Worm (Caenorhabditis elegans) whole organism, L1 larva: Measurements from ENCODE around the gene faah-1.

Source experiments
- C04F5.9 ChIP-seq: sonication (generic microtip); optimal IDR thresholded peaks from 2 replicates; lab custom pipeline; 2016; ENCODE audit warnings: missing genetic modification characterization, missing compliant biosample characterization
- C16A3.4 ChIP-seq: fragments of 150-350 bp; optimal IDR thresholded peaks from 2 replicates; lab custom pipeline; 2014; ENCODE audit warnings: missing biosample characterization, missing genetic modification characterization
- C34B4.2 ChIP-seq: sonication (generic microtip); optimal IDR thresholded peaks from 2 replicates; lab custom pipeline; 2017; ENCODE audit warnings: mild to moderate bottlenecking, missing genetic modification characterization, missing compliant biosample characterization
- F16B12.6 ChIP-seq: fragments of 150-350 bp; optimal IDR thresholded peaks from 2 replicates; lab custom pipeline; 2014; ENCODE audit warnings: missing biosample characterization, missing genetic modification characterization
- alr-1 ChIP-seq: fragments of 200-800 bp; sonication (Bioruptor generic); optimal IDR thresholded peaks from 2 replicates; lab custom pipeline; 2018; ENCODE audit warnings: borderline replicate concordance, mild to moderate bottlenecking, missing genetic modification characterization, missing compliant biosample characterization
- aly-2 ChIP-seq: fragments of 150-350 bp; optimal IDR thresholded peaks from 2 replicates; lab custom pipeline; 2014; ENCODE audit warnings: missing biosample characterization, missing genetic modification characterization
- ama-1 ChIP-seq: fragments of 150-350 bp; optimal IDR thresholded peaks from 2 replicates; lab custom pipeline; 2014
- blmp-1 ChIP-seq: fragments of 150-350 bp; optimal IDR thresholded peaks from 2 replicates; lab custom pipeline; 2014; ENCODE audit warnings: missing biosample characterization, missing genetic modification characterization
- ceh-63 ChIP-seq: fragments of 200-800 bp; sonication (Bioruptor generic); optimal IDR thresholded peaks from 2 replicates; lab custom pipeline; 2018; ENCODE audit warnings: mild to moderate bottlenecking, missing genetic modification characterization, missing compliant biosample characterization
- ceh-8 ChIP-seq: fragments of 200-800 bp; sonication (Bioruptor generic); optimal IDR thresholded peaks from 2 replicates; lab custom pipeline; 2018; ENCODE audit warnings: mild to moderate bottlenecking, missing genetic modification characterization, moderate library complexity, missing compliant biosample characterization
- ceh-90 ChIP-seq: sonication (generic microtip); optimal IDR thresholded peaks from 2 replicates; lab custom pipeline; 2016; ENCODE audit warnings: missing genetic modification characterization, missing compliant biosample characterization
- ces-1 ChIP-seq: fragments of 150-350 bp; optimal IDR thresholded peaks from 2 replicates; lab custom pipeline; 2014; ENCODE audit warnings: missing biosample characterization, missing genetic modification reagents, missing genetic modification characterization
- dpl-1 ChIP-seq, 3 experiments: fragments of 150-350 bp in 2 of 3; sonication (generic microtip) in 1 of 3; optimal IDR thresholded peaks; 2 replicates each; lab custom pipeline; 2014 to 2017; ENCODE audit warnings: missing biosample characterization in 3 of 3, missing genetic modification characterization in 3 of 3, missing genetic modification reagents in 3 of 3
- dsc-1 ChIP-seq: sonication (generic microtip); optimal IDR thresholded peaks from 2 replicates; lab custom pipeline; 2016; ENCODE audit warnings: mild to moderate bottlenecking, missing genetic modification characterization, missing compliant biosample characterization
- efl-1 ChIP-seq, 4 experiments: fragments of 150-350 bp; optimal IDR thresholded peaks in 3 of 4; peaks in 1 of 4; 1 replicate in 1 of 4; 2 replicates in 3 of 4; lab custom pipeline; 2014; ENCODE audit warnings: missing biosample characterization in 2 of 4, missing genetic modification characterization in 2 of 4, missing genetic modification reagents in 2 of 4
- efl-3 ChIP-seq: fragments of 200-800 bp; sonication (Bioruptor generic); optimal IDR thresholded peaks from 2 replicates; lab custom pipeline; 2018; ENCODE audit warnings: mild to moderate bottlenecking, missing genetic modification characterization, missing compliant biosample characterization
- egl-27 ChIP-seq, 2 experiments: fragments of 150-350 bp in 1 of 2; sonication (generic microtip); optimal IDR thresholded peaks; 3 replicates each; lab custom pipeline; 2017 to 2018; ENCODE audit warnings: missing biosample characterization in 2 of 2, missing genetic modification characterization in 2 of 2, missing genetic modification reagents in 2 of 2
- elt-2 ChIP-seq: sonication (generic microtip); optimal IDR thresholded peaks from 2 replicates; lab custom pipeline; 2016; ENCODE audit warnings: missing genetic modification characterization, mild to moderate bottlenecking, inconsistent platforms, missing compliant biosample characterization, missing genetic modification reagents
- elt-3 ChIP-seq, 6 experiments: fragments of 150-350 bp in 1 of 6; sonication (generic microtip); optimal IDR thresholded peaks; 2 replicates each; lab custom pipeline; 2017 to 2018; ENCODE audit warnings: missing biosample characterization in 6 of 6, missing genetic modification characterization in 6 of 6, inconsistent platforms in 1 of 6
- fkh-10 ChIP-seq: sonication (generic microtip); optimal IDR thresholded peaks from 2 replicates; lab custom pipeline; 2017; ENCODE audit warnings: missing biosample characterization, missing genetic modification reagents, missing genetic modification characterization
- fos-1 ChIP-seq: fragments of 150-350 bp; optimal IDR thresholded peaks from 2 replicates; lab custom pipeline; 2014; ENCODE audit warnings: missing biosample characterization, missing genetic modification characterization
- irx-1 ChIP-seq: sonication (generic microtip); optimal IDR thresholded peaks from 2 replicates; lab custom pipeline; 2016; ENCODE audit warnings: missing genetic modification characterization, missing compliant biosample characterization
- isw-1 ChIP-seq: fragments of 200-800 bp; sonication (Bioruptor generic); IDR thresholded peaks from 2 replicates; pipeline ENCODE4 v1.3.6; 2022; ENCODE audit warnings: missing genetic modification characterization, missing compliant biosample characterization
- jun-1 ChIP-seq: fragments of 150-350 bp; optimal IDR thresholded peaks from 2 replicates; lab custom pipeline; 2014; ENCODE audit warnings: missing biosample characterization, missing genetic modification reagents, missing genetic modification characterization
- lin-15B ChIP-seq: fragments of 150-350 bp; sonication (generic microtip); optimal IDR thresholded peaks from 3 replicates; lab custom pipeline; 2014; ENCODE audit warnings: missing biosample characterization, missing genetic modification characterization
- lin-35 ChIP-seq, 2 experiments: fragments of 150-350 bp; optimal IDR thresholded peaks; 2 replicates each; lab custom pipeline; 2014; ENCODE audit warnings: missing biosample characterization in 2 of 2, missing genetic modification characterization in 2 of 2, missing genetic modification reagents in 2 of 2
- lin-39 ChIP-seq: fragments of 150-350 bp; optimal IDR thresholded peaks from 2 replicates; lab custom pipeline; 2014; ENCODE audit warnings: missing biosample characterization, missing genetic modification reagents, missing genetic modification characterization
- lir-3 ChIP-seq: sonication (generic microtip); optimal IDR thresholded peaks from 2 replicates; lab custom pipeline; 2016; ENCODE audit warnings: mild to moderate bottlenecking, missing genetic modification characterization, moderate library complexity, missing compliant biosample characterization; ENCODE audit not compliant: poor library complexity
- mdl-1 ChIP-seq, 2 experiments: fragments of 150-350 bp; optimal IDR thresholded peaks; 2 replicates each; lab custom pipeline; 2014 to 2017; ENCODE audit warnings: missing biosample characterization in 2 of 2, missing genetic modification characterization in 2 of 2, inconsistent platforms in 1 of 2
- mef-2 ChIP-seq: fragments of 150-350 bp; optimal IDR thresholded peaks from 2 replicates; lab custom pipeline; 2014; ENCODE audit warnings: missing biosample characterization, missing genetic modification characterization
- mep-1 ChIP-seq: fragments of 150-350 bp; optimal IDR thresholded peaks from 2 replicates; lab custom pipeline; 2014; ENCODE audit warnings: missing biosample characterization, missing genetic modification characterization
- nhr-12 ChIP-seq: sonication (generic microtip); optimal IDR thresholded peaks from 2 replicates; lab custom pipeline; 2017; ENCODE audit warnings: missing biosample characterization, missing genetic modification characterization
- nhr-20 ChIP-seq: sonication (generic microtip); optimal IDR thresholded peaks from 2 replicates; lab custom pipeline; 2016; ENCODE audit warnings: mild to moderate bottlenecking, missing genetic modification characterization, missing compliant biosample characterization
- nhr-28 ChIP-seq: fragments of 150-350 bp; optimal IDR thresholded peaks from 2 replicates; lab custom pipeline; 2014; ENCODE audit warnings: missing biosample characterization, missing genetic modification characterization
- nhr-76 ChIP-seq: sonication (generic microtip); optimal IDR thresholded peaks from 2 replicates; lab custom pipeline; 2017; ENCODE audit warnings: missing biosample characterization, missing genetic modification characterization
- nhr-85 ChIP-seq: sonication (generic microtip); peaks from one replicate; lab custom pipeline; 2016; ENCODE audit warnings: missing genetic modification characterization, inconsistent platforms, missing compliant biosample characterization
- pag-3 ChIP-seq: sonication (generic microtip); optimal IDR thresholded peaks from 2 replicates; lab custom pipeline; 2017; ENCODE audit warnings: missing genetic modification characterization, mild to moderate bottlenecking, missing compliant biosample characterization, antibody characterized with exemption, borderline replicate concordance; ENCODE audit not compliant: insufficient read depth
- rnt-1 ChIP-seq: sonication (generic microtip); optimal IDR thresholded peaks from 2 replicates; lab custom pipeline; 2016; ENCODE audit warnings: mild to moderate bottlenecking, missing genetic modification characterization, moderate library complexity, missing compliant biosample characterization
- skn-1 ChIP-seq: fragments of 150-350 bp; optimal IDR thresholded peaks from 2 replicates; lab custom pipeline; 2014; ENCODE audit warnings: missing biosample characterization, missing genetic modification characterization
- snpc-4 ChIP-seq: fragments of 150-350 bp; optimal IDR thresholded peaks from 2 replicates; lab custom pipeline; 2014; ENCODE audit warnings: missing biosample characterization, missing genetic modification characterization
- sox-4 ChIP-seq: sonication (generic microtip); optimal IDR thresholded peaks from 2 replicates; lab custom pipeline; 2016; ENCODE audit warnings: missing genetic modification characterization, missing compliant biosample characterization
- sptf-1 ChIP-seq: fragments of 150-350 bp; optimal IDR thresholded peaks from 2 replicates; lab custom pipeline; 2014; ENCODE audit warnings: missing biosample characterization, missing genetic modification characterization
- sup-37 ChIP-seq: fragments of 200-800 bp; sonication (Bioruptor generic); optimal IDR thresholded peaks from 2 replicates; lab custom pipeline; 2018; ENCODE audit warnings: mild to moderate bottlenecking, missing genetic modification characterization, missing compliant biosample characterization
- tbx-2 ChIP-seq: sonication (generic microtip); optimal IDR thresholded peaks from 2 replicates; lab custom pipeline; 2016; ENCODE audit warnings: missing genetic modification characterization, missing compliant biosample characterization
- tlp-1 ChIP-seq: fragments of 150-350 bp; optimal IDR thresholded peaks from 2 replicates; lab custom pipeline; 2014; ENCODE audit warnings: missing biosample characterization, missing genetic modification characterization
- unc-130 ChIP-seq: fragments of 150-350 bp; optimal IDR thresholded peaks from 2 replicates; lab custom pipeline; 2017; ENCODE audit warnings: missing biosample characterization, missing genetic modification characterization, inconsistent platforms
- unc-30 ChIP-seq: sonication (generic microtip); optimal IDR thresholded peaks from 2 replicates; lab custom pipeline; 2017; ENCODE audit warnings: missing biosample characterization, missing genetic modification characterization
- unc-62 ChIP-seq: fragments of 150-350 bp; optimal IDR thresholded peaks from 2 replicates; lab custom pipeline; 2014; ENCODE audit warnings: missing biosample characterization, missing genetic modification reagents, missing genetic modification characterization
- unc-86 ChIP-seq: sonication (generic microtip); optimal IDR thresholded peaks from 2 replicates; lab custom pipeline; 2016; ENCODE audit warnings: missing genetic modification characterization, missing compliant biosample characterization
- unc-98 ChIP-seq: fragments of 200-800 bp; sonication (Bioruptor generic); IDR thresholded peaks from 2 replicates; pipeline ENCODE4 v1.3.6; 2022; ENCODE audit warnings: missing genetic modification characterization, missing compliant biosample characterization
- vab-15 ChIP-seq: sonication (generic microtip); optimal IDR thresholded peaks from 2 replicates; lab custom pipeline; 2017; ENCODE audit warnings: missing genotype, mild to moderate bottlenecking, missing genetic modification characterization, missing compliant biosample characterization
- zip-4 ChIP-seq: fragments of 200-800 bp; sonication (Bioruptor generic); optimal IDR thresholded peaks from 2 replicates; lab custom pipeline; 2018; ENCODE audit warnings: mild to moderate bottlenecking, missing genetic modification characterization, moderate library complexity, missing compliant biosample characterization
- ztf-11 ChIP-seq, 2 experiments: sonication (generic microtip); optimal IDR thresholded peaks; 2 replicates each; lab custom pipeline; 2016 to 2017; ENCODE audit warnings: missing genetic modification characterization in 2 of 2, missing biosample characterization in 1 of 2, missing compliant biosample characterization in 1 of 2
- ztf-4 ChIP-seq: fragments of 150-350 bp; optimal IDR thresholded peaks from 2 replicates; lab custom pipeline; 2014; ENCODE audit warnings: missing biosample characterization, missing genetic modification characterization

Gene faah-1

ce11 chrIV:8113161-8113560, 46.0 kb upstream of the faah-1 start, which contains the start of gene Y42H9AR.1 (continued):
- TF ChIP-seq sox-4 (tag; lab: Kevin White, UChicago) (peak; percentile 16), snpc-4 (tag; lab: Kevin White, UChicago) (no peak), sptf-1 (no peak), fkh-10 (GFP tag; lab: Kevin White, UChicago) (no peak), ztf-11 (tag; optimal IDR thresholded peaks at IDR 0.05; lab: Kevin White, UChicago) (no peak), egl-27 (tag; optimal IDR thresholded peaks at IDR 0.05; lab: Kevin White, UChicago) (no peak), unc-86 (tag; lab: Kevin White, UChicago) (no peak), lin-35 (GFP tag; optimal IDR thresholded peaks at IDR 0.05; lab: Kevin White, UChicago) (peak in 1 of 2 experiments; percentile 42), nhr-28 (tag; lab: Kevin White, UChicago) (no peak), unc-30 (tag; lab: Kevin White, UChicago) (no peak), sup-37 (no peak), nhr-76 (tag; lab: Kevin White, UChicago) (no peak), alr-1 (tag; lab: Kevin White, UChicago) (no peak), isw-1 (no peak), ceh-8 (GFP tag; lab: Kevin White, UChicago) (no peak), ceh-63 (GFP tag; lab: Kevin White, UChicago) (no peak), pag-3 (tag; lab: Kevin White, UChicago) (no peak), blmp-1 (tag; lab: Kevin White, UChicago) (peak; percentile 11), mdl-1 (tag; optimal IDR thresholded peaks at IDR 0.05; lab: Kevin White, UChicago) (peak in 1 of 2 experiments; percentile 61), elt-3 (tag; optimal IDR thresholded peaks at IDR 0.05; lab: Kevin White, UChicago) (no peak), ama-1 (lab: Kevin White, UChicago) (no peak), fos-1 (no peak), tbx-2 (tag; lab: Kevin White, UChicago) (no peak), jun-1 (tag; lab: Kevin White, UChicago) (no peak), F16B12.6 (tag; lab: Kevin White, UChicago) (peak; percentile 92), C04F5.9 (no peak), aly-2 (no peak), zip-4 (no peak), unc-98 (GFP tag; lab: Robert Waterston, UW) (no peak), mef-2 (tag; lab: Kevin White, UChicago) (no peak), rnt-1 (tag; lab: Kevin White, UChicago) (no peak), dpl-1 (GFP tag; optimal IDR thresholded peaks at IDR 0.05; lab: Kevin White, UChicago) (peak in 2 of 3 experiments; percentile 12 to 46), ceh-90 (tag; lab: Kevin White, UChicago) (no peak), efl-1 (optimal IDR thresholded peaks at IDR 0.05; lab: Kevin White, UChicago) (peak; percentile 18 to 40), efl-1 (GFP tag; optimal IDR thresholded peaks at IDR 0.05 in 1 of 2; lab: Kevin White, UChicago) (peak; percentile 45 to 77), nhr-12 (tag; lab: Kevin White, UChicago) (no peak), tlp-1 (tag; lab: Kevin White, UChicago) (no peak), ztf-4 (tag; lab: Kevin White, UChicago) (no peak), vab-15 (tag; lab: Kevin White, UChicago) (no peak), dsc-1 (tag; lab: Kevin White, UChicago) (no peak), lin-15B (tag; lab: Kevin White, UChicago) (no peak), C34B4.2 (tag; lab: Kevin White, UChicago) (no peak), mep-1 (peak; percentile 38), unc-130 (tag; lab: Kevin White, UChicago) (no peak), ces-1 (GFP tag; lab: Kevin White, UChicago) (no peak), efl-3 (GFP tag; lab: Kevin White, UChicago) (no peak), skn-1 (tag; lab: Kevin White, UChicago) (no peak), lin-39 (tag; lab: Kevin White, UChicago) (no peak), unc-62 (GFP tag; lab: Kevin White, UChicago) (no peak), lir-3 (tag; lab: Kevin White, UChicago) (no peak), C16A3.4 (no peak), nhr-85 (tag; lab: Kevin White, UChicago) (no peak), elt-2 (tag; lab: Kevin White, UChicago) (no peak), irx-1 (tag; lab: Kevin White, UChicago) (no peak), nhr-20 (tag; lab: Kevin White, UChicago) (peak; percentile 18)
